Worm (Caenorhabditis elegans) whole organism, L4 larva: ENCODE measurements around the gene F43C1.7.

Source experiments
- F10B5.3 ChIP-seq: sonication (generic microtip); optimal IDR thresholded peaks from 2 replicates; lab custom pipeline; 2016; ENCODE audit warnings: mild to moderate bottlenecking, missing genetic modification characterization, missing compliant biosample characterization
- F26F4.8 ChIP-seq: fragments of 200-800 bp; sonication (Bioruptor generic); conservative IDR thresholded peaks from 2 replicates; pipeline ENCODE4 v1.3.6; 2022; ENCODE audit warnings: missing genetic modification characterization, missing compliant biosample characterization
- F37D6.2 ChIP-seq: sonication (generic microtip); optimal IDR thresholded peaks from 2 replicates; lab custom pipeline; 2016; ENCODE audit warnings: mild to moderate bottlenecking, missing genetic modification characterization, missing compliant biosample characterization
- F44E2.7 ChIP-seq: fragments of 200-800 bp; sonication (Bioruptor generic); IDR thresholded peaks from 2 replicates; pipeline ENCODE4 v2.1.2; 2022; ENCODE audit warnings: missing genetic modification characterization, missing compliant biosample characterization
- F49E8.2 ChIP-seq: sonication (generic microtip); optimal IDR thresholded peaks from 2 replicates; lab custom pipeline; 2016; ENCODE audit warnings: missing compliant biosample characterization, mild to moderate bottlenecking, missing genetic modification characterization, borderline replicate concordance
- R02D3.7 ChIP-seq: fragments of 150-350 bp; sonication (generic microtip); optimal IDR thresholded peaks from 3 replicates; lab custom pipeline; 2014; ENCODE audit warnings: missing biosample characterization, missing genetic modification characterization
- T20F7.1 ChIP-seq: fragments of 200-800 bp; sonication (Bioruptor generic); optimal IDR thresholded peaks from 2 replicates; lab custom pipeline; 2018; ENCODE audit warnings: mild to moderate bottlenecking, missing genetic modification characterization, missing compliant biosample characterization
- Y5F2A.4 ChIP-seq: fragments of 200-800 bp; sonication (Bioruptor generic); optimal IDR thresholded peaks from 2 replicates; lab custom pipeline; 2018; ENCODE audit warnings: mild to moderate bottlenecking, missing genetic modification characterization, missing compliant biosample characterization
- ZK337.2 ChIP-seq: fragments of 200-800 bp; sonication (Bioruptor generic); IDR thresholded peaks from 2 replicates; pipeline ENCODE4 v1.3.6; 2022; ENCODE audit warnings: missing genetic modification reagents, missing genetic modification characterization, missing compliant biosample characterization
- ZK546.5 ChIP-seq, 2 experiments: sonication (generic microtip); optimal IDR thresholded peaks; 2 replicates each; lab custom pipeline; 2017; ENCODE audit warnings: missing biosample characterization in 2 of 2, missing genetic modification characterization in 2 of 2
- ama-1 ChIP-seq: fragments of 150-350 bp; optimal IDR thresholded peaks from 2 replicates; lab custom pipeline; 2014; ENCODE audit warnings: inconsistent platforms, mixed read lengths
- attf-4 ChIP-seq: sonication (generic microtip); optimal IDR thresholded peaks from 3 replicates; lab custom pipeline; 2017; ENCODE audit warnings: missing biosample characterization, missing genetic modification characterization
- ceh-20 ChIP-seq: fragments of 200-800 bp; sonication (Bioruptor generic); IDR thresholded peaks from 2 replicates; pipeline ENCODE4 v1.3.6; 2022; ENCODE audit warnings: missing genetic modification reagents, missing genetic modification characterization, missing compliant biosample characterization
- ceh-28 ChIP-seq: fragments of 150-350 bp; optimal IDR thresholded peaks from 2 replicates; lab custom pipeline; 2014; ENCODE audit warnings: missing biosample characterization, missing genetic modification reagents, missing genetic modification characterization
- ceh-62 ChIP-seq: sonication (generic microtip); optimal IDR thresholded peaks from 2 replicates; lab custom pipeline; 2017; ENCODE audit warnings: missing biosample characterization, missing genetic modification characterization
- ces-1 ChIP-seq: fragments of 150-350 bp; sonication (generic microtip); optimal IDR thresholded peaks from 4 replicates; lab custom pipeline; 2014; ENCODE audit warnings: missing biosample characterization, missing genetic modification reagents, missing genetic modification characterization
- ctbp-1 ChIP-seq: fragments of 200-800 bp; sonication (Bioruptor generic); IDR thresholded peaks from 2 replicates; pipeline ENCODE4 v1.3.6; 2022; ENCODE audit warnings: missing genetic modification reagents, missing genetic modification characterization, missing compliant biosample characterization
- daf-16 ChIP-seq, 3 experiments: sonication (generic microtip); optimal IDR thresholded peaks; 2 replicates each; lab custom pipeline; 2016 to 2017; ENCODE audit warnings: missing genetic modification characterization in 3 of 3, missing genetic modification reagents in 3 of 3, mild to moderate bottlenecking in 2 of 3, missing compliant biosample characterization in 2 of 3, missing biosample characterization in 1 of 3, moderate library complexity in 1 of 3
- daf-8 ChIP-seq: fragments of 200-800 bp; sonication (Bioruptor generic); IDR thresholded peaks from 2 replicates; pipeline ENCODE4 v1.3.6; 2022; ENCODE audit warnings: missing genetic modification characterization, missing compliant biosample characterization
- dmd-8 ChIP-seq: fragments of 200-800 bp; sonication (Bioruptor generic); IDR thresholded peaks from 2 replicates; pipeline ENCODE4 v1.3.6; 2022; ENCODE audit warnings: missing genetic modification characterization, missing compliant biosample characterization
- dmd-9 ChIP-seq: fragments of 200-800 bp; sonication (Bioruptor generic); IDR thresholded peaks from 2 replicates; pipeline ENCODE4 v1.3.6; 2022; ENCODE audit warnings: missing genetic modification reagents, missing genetic modification characterization, missing compliant biosample characterization
- dve-1 ChIP-seq: sonication (generic microtip); optimal IDR thresholded peaks from 2 replicates; lab custom pipeline; 2017; ENCODE audit warnings: antibody characterized with exemption, mild to moderate bottlenecking, missing genetic modification characterization, missing compliant biosample characterization; ENCODE audit not compliant: insufficient read depth
- egl-27 ChIP-seq: sonication (generic microtip); optimal IDR thresholded peaks from 3 replicates; lab custom pipeline; 2017; ENCODE audit warnings: missing biosample characterization, missing genetic modification reagents, missing genetic modification characterization
- fkh-10 ChIP-seq: fragments of 150-350 bp; optimal IDR thresholded peaks from 2 replicates; lab custom pipeline; 2014; ENCODE audit warnings: missing biosample characterization, missing genetic modification reagents, missing genetic modification characterization
- fos-1 ChIP-seq: fragments of 150-350 bp; optimal IDR thresholded peaks from 2 replicates; lab custom pipeline; 2014; ENCODE audit warnings: missing biosample characterization, missing genetic modification characterization
- hlh-11 ChIP-seq: fragments of 200-800 bp; sonication (Bioruptor generic); optimal IDR thresholded peaks from 2 replicates; lab custom pipeline; 2018; ENCODE audit warnings: mild to moderate bottlenecking, missing genetic modification characterization, missing compliant biosample characterization
- hlh-30 ChIP-seq: sonication (generic microtip); optimal IDR thresholded peaks from 2 replicates; lab custom pipeline; 2017; ENCODE audit warnings: antibody characterized with exemption, mild to moderate bottlenecking, missing genetic modification characterization, missing compliant biosample characterization; ENCODE audit not compliant: insufficient read depth
- jun-1 ChIP-seq: fragments of 150-350 bp; optimal IDR thresholded peaks from 2 replicates; lab custom pipeline; 2014; ENCODE audit warnings: missing biosample characterization, missing genetic modification reagents, missing genetic modification characterization
- lin-1 ChIP-seq: fragments of 200-800 bp; sonication (Bioruptor generic); IDR thresholded peaks from 2 replicates; pipeline ENCODE4 v1.3.6; 2022; ENCODE audit warnings: missing genetic modification reagents, missing genetic modification characterization, missing compliant biosample characterization
- lin-15B ChIP-seq: fragments of 150-350 bp; sonication (generic microtip); optimal IDR thresholded peaks from 3 replicates; lab custom pipeline; 2014; ENCODE audit warnings: missing biosample characterization, missing genetic modification characterization
- lin-29 ChIP-seq: fragments of 200-800 bp; sonication (Bioruptor generic); IDR thresholded peaks from 2 replicates; pipeline ENCODE4 v1.3.6; 2022; ENCODE audit warnings: missing genetic modification reagents, missing genetic modification characterization, missing compliant biosample characterization
- lin-39 ChIP-seq: fragments of 150-350 bp; optimal IDR thresholded peaks from 2 replicates; lab custom pipeline; 2014; ENCODE audit warnings: missing biosample characterization, missing genetic modification reagents, missing genetic modification characterization
- lir-3 ChIP-seq: sonication (generic microtip); optimal IDR thresholded peaks from 2 replicates; lab custom pipeline; 2016; ENCODE audit warnings: mild to moderate bottlenecking, missing genetic modification characterization, missing compliant biosample characterization
- madf-9 ChIP-seq: fragments of 200-800 bp; sonication (Bioruptor generic); conservative IDR thresholded peaks from 2 replicates; pipeline ENCODE4 v1.3.6; 2022; ENCODE audit warnings: missing genetic modification reagents, missing genetic modification characterization, missing compliant biosample characterization
- mes-2 ChIP-seq: sonication (generic microtip); optimal IDR thresholded peaks from 2 replicates; lab custom pipeline; 2016; ENCODE audit warnings: missing genotype, mild to moderate bottlenecking, missing genetic modification characterization, missing compliant biosample characterization; ENCODE audit not compliant: poor library complexity, severe bottlenecking
- mxl-2 ChIP-seq: fragments of 200-800 bp; sonication (Bioruptor generic); conservative IDR thresholded peaks from 2 replicates; pipeline ENCODE4 v1.3.6; 2022; ENCODE audit warnings: missing genetic modification reagents, missing genetic modification characterization, missing compliant biosample characterization
- nhr-10 ChIP-seq: fragments of 150-350 bp; optimal IDR thresholded peaks from 2 replicates; lab custom pipeline; 2014; ENCODE audit warnings: missing biosample characterization, missing genetic modification characterization
- nhr-25 ChIP-seq: sonication (generic microtip); optimal IDR thresholded peaks from 2 replicates; lab custom pipeline; 2017; ENCODE audit warnings: missing genetic modification characterization, mild to moderate bottlenecking, missing compliant biosample characterization, antibody characterized with exemption, moderate library complexity, borderline replicate concordance; ENCODE audit not compliant: insufficient read depth
- nhr-28 ChIP-seq: fragments of 150-350 bp; optimal IDR thresholded peaks from 2 replicates; lab custom pipeline; 2014; ENCODE audit warnings: missing biosample characterization, missing genetic modification characterization
- nhr-42 ChIP-seq: fragments of 200-800 bp; sonication (Bioruptor generic); IDR thresholded peaks from 2 replicates; pipeline ENCODE4 v1.3.6; 2022; ENCODE audit warnings: missing genetic modification characterization, missing compliant biosample characterization
- nhr-77 ChIP-seq: fragments of 150-350 bp; optimal IDR thresholded peaks from 2 replicates; lab custom pipeline; 2014; ENCODE audit warnings: missing biosample characterization, missing genetic modification characterization
- sdz-12 ChIP-seq: fragments of 200-800 bp; sonication (Bioruptor generic); optimal IDR thresholded peaks from 2 replicates; lab custom pipeline; 2018; ENCODE audit warnings: mild to moderate bottlenecking, missing genetic modification characterization, missing compliant biosample characterization
- snpc-4 ChIP-seq: fragments of 150-350 bp; optimal IDR thresholded peaks from 2 replicates; lab custom pipeline; 2014; ENCODE audit warnings: missing biosample characterization, missing genetic modification characterization
- spr-1 ChIP-seq: sonication (generic microtip); optimal IDR thresholded peaks from 2 replicates; lab custom pipeline; 2016; ENCODE audit warnings: mild to moderate bottlenecking, missing genetic modification characterization, missing compliant biosample characterization
- spr-3 ChIP-seq: fragments of 200-800 bp; sonication (Bioruptor generic); optimal IDR thresholded peaks from 2 replicates; lab custom pipeline; 2018; ENCODE audit warnings: mild to moderate bottlenecking, missing genetic modification characterization, missing compliant biosample characterization
- unc-130 ChIP-seq: sonication (generic microtip); optimal IDR thresholded peaks from 2 replicates; lab custom pipeline; 2016; ENCODE audit warnings: missing genetic modification reagents, missing genetic modification characterization, missing compliant biosample characterization
- unc-39 ChIP-seq: sonication (generic microtip); optimal IDR thresholded peaks from 2 replicates; lab custom pipeline; 2017; ENCODE audit warnings: missing biosample characterization, missing genetic modification characterization
- zfp-3 ChIP-seq: fragments of 200-800 bp; sonication (Bioruptor generic); conservative IDR thresholded peaks from 2 replicates; pipeline ENCODE4 v1.3.6; 2022; ENCODE audit warnings: missing genetic modification reagents, missing genetic modification characterization, missing compliant biosample characterization
- zip-2 ChIP-seq: fragments of 150-350 bp; optimal IDR thresholded peaks from 2 replicates; lab custom pipeline; 2014; ENCODE audit warnings: missing biosample characterization, missing genetic modification characterization
- ztf-11 ChIP-seq: fragments of 150-350 bp; optimal IDR thresholded peaks from 2 replicates; lab custom pipeline; 2014; ENCODE audit warnings: missing biosample characterization, missing genetic modification characterization
- ztf-7 ChIP-seq: fragments of 150-350 bp; optimal IDR thresholded peaks from 2 replicates; lab custom pipeline; 2014; ENCODE audit warnings: missing biosample characterization, missing genetic modification characterization

Gene F43C1.7

DNA sequence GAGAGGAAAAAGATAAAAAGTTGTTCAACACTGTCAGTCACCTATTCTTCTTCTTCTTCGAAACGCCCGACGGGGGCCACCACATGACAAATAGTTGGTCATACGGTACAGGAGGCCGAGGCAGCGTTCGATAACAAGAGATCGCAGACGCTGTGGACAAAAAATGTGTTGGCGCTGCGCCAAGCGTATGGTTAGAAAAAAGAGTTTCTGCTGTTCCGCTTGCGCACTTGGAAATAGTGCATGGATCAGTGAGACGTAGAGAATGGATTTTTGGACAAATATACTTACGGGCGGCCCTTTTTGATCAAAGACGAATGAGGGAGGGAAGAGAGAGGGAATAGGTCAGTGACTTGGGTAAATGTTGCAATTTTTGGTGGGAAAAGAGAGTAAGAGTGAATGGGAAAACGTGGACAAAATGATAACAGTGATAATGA lies 42.4 kb upstream of the F43C1.7 start:
- TF ChIP-seq madf-9 (GFP tag; lab: Robert Waterston, UW) (0 out of 2 replicates have a peak, but pooled peaks have one; percentile 52), F49E8.2 (no peak), nhr-77 (tag; lab: Kevin White, UChicago) (peak; percentile 56), dmd-8 (GFP tag; lab: Robert Waterston, UW) (no peak), lin-29 (GFP tag; lab: Robert Waterston, UW) (peak; percentile 71), sdz-12 (GFP tag; lab: Kevin White, UChicago) (no peak), dve-1 (tag; lab: Kevin White, UChicago) (peak; percentile 85), Y5F2A.4 (no peak), ama-1 (lab: Kevin White, UChicago) (no peak), nhr-42 (GFP tag; lab: Robert Waterston, UW) (0 out of 2 replicates have a peak, but pooled peaks have one; percentile 22), fos-1 (no peak), ceh-62 (no peak), ctbp-1 (GFP tag; lab: Robert Waterston, UW) (no peak), lin-15B (tag; lab: Kevin White, UChicago) (no peak), F10B5.3 (tag; lab: Kevin White, UChicago) (no peak), ztf-7 (tag; lab: Kevin White, UChicago) (no peak), fkh-10 (GFP tag; lab: Kevin White, UChicago) (no peak), spr-3 (GFP tag; lab: Kevin White, UChicago) (no peak), egl-27 (tag; lab: Kevin White, UChicago) (no peak), ceh-20 (0 out of 2 replicates have a peak, but pooled peaks have one; percentile 33), daf-8 (GFP tag; lab: Robert Waterston, UW) (no peak), lin-39 (tag; lab: Kevin White, UChicago) (no peak), nhr-28 (peak; percentile 79), F37D6.2 (no peak), mes-2 (tag; lab: Kevin White, UChicago) (peak; percentile 52), snpc-4 (tag; lab: Kevin White, UChicago) (no peak), unc-130 (GFP tag; lab: Kevin White, UChicago) (no peak), hlh-11 (tag; lab: Kevin White, UChicago) (peak; percentile 97), ZK337.2 (GFP tag; lab: Robert Waterston, UW) (no peak), zfp-3 (no peak), F26F4.8 (GFP tag; lab: Robert Waterston, UW) (no peak), ces-1 (GFP tag; lab: Kevin White, UChicago) (no peak), jun-1 (tag; lab: Kevin White, UChicago) (peak; percentile 8), lir-3 (tag; lab: Kevin White, UChicago) (no peak), nhr-10 (no peak), nhr-25 (tag; lab: Kevin White, UChicago) (peak; percentile 80), spr-1 (tag; lab: Kevin White, UChicago) (peak; percentile 68), ZK546.5 (tag; optimal IDR thresholded peaks at IDR 0.05; lab: Kevin White, UChicago) (no peak), lin-1 (GFP tag; lab: Robert Waterston, UW) (peak; percentile 77; the same call in 1 of the 2 replicates), daf-16 (GFP tag; optimal IDR thresholded peaks at IDR 0.05; lab: Kevin White, UChicago) (no peak), daf-16 (tag; optimal IDR thresholded peaks at IDR 0.05; lab: Kevin White, UChicago) (peak; percentile 42), unc-39 (tag; lab: Kevin White, UChicago) (no peak), zip-2 (no peak), mxl-2 (GFP tag; lab: Robert Waterston, UW) (no peak), dmd-9 (GFP tag; lab: Robert Waterston, UW) (no peak), F44E2.7 (GFP tag; lab: Robert Waterston, UW) (no peak), T20F7.1 (GFP tag; lab: Kevin White, UChicago) (no peak), R02D3.7 (tag; lab: Kevin White, UChicago) (no peak), ztf-11 (tag; lab: Kevin White, UChicago) (no peak), attf-4 (tag; lab: Kevin White, UChicago) (no peak), ceh-28 (tag; lab: Kevin White, UChicago) (no peak), hlh-30 (peak; percentile 96)
